ENCODE assay signal across 1 fruit fly cellular context in the genomic region with DNA sequence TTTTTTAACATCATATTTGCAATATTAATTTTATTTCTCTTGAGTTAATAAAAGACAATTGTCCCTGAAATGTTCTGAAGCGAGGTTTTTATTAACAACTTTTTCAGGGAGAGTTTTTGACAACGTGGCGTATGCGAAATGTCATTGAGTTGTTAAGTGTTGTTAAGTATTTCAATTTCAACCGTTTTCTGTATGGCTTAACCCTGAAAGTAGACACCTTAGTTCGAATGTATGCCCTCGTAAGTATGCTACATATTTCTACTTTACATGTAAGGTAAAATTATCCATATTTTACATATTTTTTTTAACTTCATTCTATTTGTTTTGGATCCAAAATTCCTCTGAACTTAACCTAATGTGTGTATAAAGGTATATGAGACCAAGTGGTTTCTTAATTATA.
TF ChIP-seq lines count a peak whose summit lies in the region.

No protein-coding gene starts in this region.

TF ChIP-seq in whole organism, embryonic, 481 proteins besides CTCF, POLR2A, EP300 and RAD21 (continued from another document and continues in another):
- TF ChIP-seq dimm (GFP tag; IDR thresholded peaks at IDR 0.05; lab: Robert Waterston, UW) (no peak), BtbVII (GFP tag; optimal IDR thresholded peaks at IDR 0.05; lab: Kevin White, UChicago) (no peak), Sox100B (GFP tag; optimal IDR thresholded peaks at IDR 0.05; lab: Kevin White, UChicago) (no peak), CG7963 (GFP tag; IDR thresholded peaks at IDR 0.05; lab: Robert Waterston, UW; ENCODE audit: partially characterized antibody) (peak; percentile 48; the same call in 1 of the 3 replicates), HHEX (GFP tag; optimal IDR thresholded peaks at IDR 0.05; lab: Kevin White, UChicago) (no peak), CG12071 (GFP tag; optimal IDR thresholded peaks at IDR 0.05; lab: Kevin White, UChicago) (no peak), Doc2 (GFP tag; IDR thresholded peaks at IDR 0.05; lab: Robert Waterston, UW) (no peak), MBD-R2 (GFP tag; IDR thresholded peaks at IDR 0.05; lab: Robert Waterston, UW) (no peak), Poxn (GFP tag; IDR thresholded peaks at IDR 0.05; lab: Robert Waterston, UW) (no peak), CG42726 (GFP tag; IDR thresholded peaks at IDR 0.05; lab: Robert Waterston, UW; ENCODE audit: partially characterized antibody) (0 out of 2 replicates have a peak, but pooled peaks have one; percentile 34), CG16813 (GFP tag; IDR thresholded peaks at IDR 0.05; lab: Robert Waterston, UW; ENCODE audit: partially characterized antibody) (peak; percentile 68), Hmr (GFP tag; optimal IDR thresholded peaks at IDR 0.05; lab: Kevin White, UChicago) (peak; percentile 10), en (GFP tag; optimal IDR thresholded peaks at IDR 0.05; lab: Kevin White, UChicago) (no peak), fd64A (GFP tag; optimal IDR thresholded peaks at IDR 0.05; lab: Kevin White, UChicago) (no peak), MTF-1 (GFP tag; optimal IDR thresholded peaks at IDR 0.05; lab: Kevin White, UChicago; ENCODE audit: borderline replicate concordance) (no peak), luna (GFP tag; optimal IDR thresholded peaks at IDR 0.05; lab: Kevin White, UChicago) (no peak), sna (GFP tag; IDR thresholded peaks at IDR 0.05; lab: Robert Waterston, UW; ENCODE audit: partially characterized antibody) (peak; percentile 73), HLH4C (GFP tag; IDR thresholded peaks at IDR 0.05; lab: Robert Waterston, UW; ENCODE audit: partially characterized antibody) (peak; percentile 42; the same call in 2 of the 3 replicates), CG10267 (tag; optimal IDR thresholded peaks at IDR 0.05; lab: Kevin White, UChicago) (peak; percentile 92), Sox102F (GFP tag; optimal IDR thresholded peaks at IDR 0.05; lab: Kevin White, UChicago) (no peak), slou (GFP tag; optimal IDR thresholded peaks at IDR 0.05; lab: Kevin White, UChicago) (no peak), CG8359 (GFP tag; optimal IDR thresholded peaks at IDR 0.05; lab: Kevin White, UChicago; ENCODE audit: borderline replicate concordance) (peak; percentile 63), tin (GFP tag; optimal IDR thresholded peaks at IDR 0.05; lab: Kevin White, UChicago) (no peak), CrebB (tag; optimal IDR thresholded peaks at IDR 0.05; lab: Kevin White, UChicago) (no peak), CG13775 (GFP tag; optimal IDR thresholded peaks at IDR 0.05; lab: Kevin White, UChicago) (no peak), Nf-YC (tag; optimal IDR thresholded peaks at IDR 0.05; lab: Kevin White, UChicago) (no peak), gfzf (GFP tag; optimal IDR thresholded peaks at IDR 0.05; lab: Kevin White, UChicago) (no peak), klu (GFP tag; IDR thresholded peaks at IDR 0.05; lab: Robert Waterston, UW) (no peak), CG2712 (tag; optimal IDR thresholded peaks at IDR 0.05; lab: Kevin White, UChicago) (peak; percentile 44), Xbp1 (GFP tag; optimal IDR thresholded peaks at IDR 0.05; lab: Kevin White, UChicago) (peak; percentile 27), CG2875 (GFP tag; optimal IDR thresholded peaks at IDR 0.05; lab: Kevin White, UChicago) (no peak), Nf-YB (GFP tag; optimal IDR thresholded peaks at IDR 0.05; lab: Kevin White, UChicago) (peak; percentile 16), lov (optimal IDR thresholded peaks at IDR 0.05; lab: Kevin White, UChicago) (no peak), lov (GFP tag; IDR thresholded peaks at IDR 0.05; lab: Robert Waterston, UW) (no peak), aop (GFP tag; IDR thresholded peaks at IDR 0.05; lab: Robert Waterston, UW) (no peak), dan (GFP tag; IDR thresholded peaks at IDR 0.05; lab: Robert Waterston, UW) (no peak), CG1792 (GFP tag; optimal IDR thresholded peaks at IDR 0.05; lab: Kevin White, UChicago) (no peak), CG33213 (GFP tag; optimal IDR thresholded peaks at IDR 0.05; lab: Kevin White, UChicago) (peak; percentile 36), HmgZ (tag; optimal IDR thresholded peaks at IDR 0.05; lab: Kevin White, UChicago) (peak; percentile 40), Blimp-1 (GFP tag; optimal IDR thresholded peaks at IDR 0.05; lab: Kevin White, UChicago) (no peak), sens-2 (GFP tag; IDR thresholded peaks at IDR 0.05; lab: Robert Waterston, UW) (no peak), CG12391 (tag; optimal IDR thresholded peaks at IDR 0.05; lab: Kevin White, UChicago) (peak; percentile 13), wor (GFP tag; IDR thresholded peaks at IDR 0.05; lab: Robert Waterston, UW) (no peak), br (optimal IDR thresholded peaks at IDR 0.05; lab: Kevin White, UChicago) (no peak), CG17568 (GFP tag; optimal IDR thresholded peaks at IDR 0.05; lab: Kevin White, UChicago) (no peak), CG10462 (GFP tag; optimal IDR thresholded peaks at IDR 0.05; lab: Kevin White, UChicago) (no peak), CG32772 (GFP tag; IDR thresholded peaks at IDR 0.05; lab: Robert Waterston, UW) (no peak), sqz (GFP tag; optimal IDR thresholded peaks at IDR 0.05; lab: Kevin White, UChicago) (peak; percentile 36), CG43689 (GFP tag; IDR thresholded peaks at IDR 0.05; lab: Robert Waterston, UW) (no peak), NK7.1 (GFP tag; optimal IDR thresholded peaks at IDR 0.05; lab: Kevin White, UChicago) (no peak), Abd-B (GFP tag; optimal IDR thresholded peaks at IDR 0.05; lab: Kevin White, UChicago) (no peak), Bdp1 (GFP tag; optimal IDR thresholded peaks at IDR 0.05; lab: Kevin White, UChicago) (no peak), gce (GFP tag; IDR thresholded peaks at IDR 0.05; lab: Robert Waterston, UW) (no peak), twi (tag; optimal IDR thresholded peaks at IDR 0.05; lab: Kevin White, UChicago) (no peak), Ptx1 (GFP tag; IDR thresholded peaks at IDR 0.05; lab: Robert Waterston, UW) (no peak), sd (tag; optimal IDR thresholded peaks at IDR 0.05; lab: Kevin White, UChicago) (no peak), CHES-1-like (GFP tag; optimal IDR thresholded peaks at IDR 0.05; lab: Kevin White, UChicago) (no peak), ci (GFP tag; IDR thresholded peaks at IDR 0.05; lab: Robert Waterston, UW) (peak; percentile 6; the same call in 1 of the 3 replicates), schlank (tag; optimal IDR thresholded peaks at IDR 0.05; lab: Kevin White, UChicago) (no peak), z (GFP tag; IDR thresholded peaks at IDR 0.05; lab: Robert Waterston, UW) (no peak), Jarid2 (GFP tag; optimal IDR thresholded peaks at IDR 0.05; lab: Kevin White, UChicago) (no peak), Sry-β (GFP tag; optimal IDR thresholded peaks at IDR 0.05; lab: Kevin White, UChicago) (no peak), hth (optimal IDR thresholded peaks at IDR 0.05; lab: Kevin White, UChicago) (no peak), sim (GFP tag; IDR thresholded peaks at IDR 0.05; lab: Robert Waterston, UW) (no peak), slbo (GFP tag; IDR thresholded peaks at IDR 0.05; lab: Robert Waterston, UW) (no peak), dati (GFP tag; IDR thresholded peaks at IDR 0.05; lab: Robert Waterston, UW) (no peak), Bteb2 (GFP tag; optimal IDR thresholded peaks at IDR 0.05; lab: Kevin White, UChicago) (no peak), CG14014 (GFP tag; IDR thresholded peaks at IDR 0.05; lab: Robert Waterston, UW) (no peak), Hey (tag; optimal IDR thresholded peaks at IDR 0.05; lab: Kevin White, UChicago) (no peak), peb (GFP tag; IDR thresholded peaks at IDR 0.05; lab: Robert Waterston, UW) (no peak), CG11696 (GFP tag; IDR thresholded peaks at IDR 0.05; lab: Robert Waterston, UW) (no peak), CG11723 (GFP tag; optimal IDR thresholded peaks at IDR 0.05; lab: Kevin White, UChicago) (no peak), CG30020 (tag; optimal IDR thresholded peaks at IDR 0.05; lab: Kevin White, UChicago) (no peak), CoRest (tag; optimal IDR thresholded peaks at IDR 0.05; lab: Kevin White, UChicago) (peak; percentile 34), unpg (GFP tag; optimal IDR thresholded peaks at IDR 0.05; lab: Kevin White, UChicago) (no peak), CG4404 (GFP tag; IDR thresholded peaks at IDR 0.05; lab: Robert Waterston, UW) (no peak), crol (GFP tag; IDR thresholded peaks at IDR 0.05; lab: Robert Waterston, UW) (no peak), nmo (GFP tag; optimal IDR thresholded peaks at IDR 0.05; lab: Kevin White, UChicago) (peak; percentile 10), chinmo (GFP tag; IDR thresholded peaks at IDR 0.05; lab: Robert Waterston, UW; ENCODE audit: partially characterized antibody) (peak; percentile 43; the same call in 2 of the 4 replicates), CG12155 (GFP tag; optimal IDR thresholded peaks at IDR 0.05; lab: Kevin White, UChicago) (no peak), CG6813 (GFP tag; optimal IDR thresholded peaks at IDR 0.05; lab: Kevin White, UChicago) (no peak), CG12744 (GFP tag; optimal IDR thresholded peaks at IDR 0.05; lab: Kevin White, UChicago) (peak; percentile 65), CG15269 (tag; optimal IDR thresholded peaks at IDR 0.05; lab: Kevin White, UChicago) (no peak), psq (GFP tag; optimal IDR thresholded peaks at IDR 0.05; lab: Kevin White, UChicago) (no peak), tup (GFP tag; optimal IDR thresholded peaks at IDR 0.05; lab: Kevin White, UChicago) (no peak), CG31441 (GFP tag; IDR thresholded peaks at IDR 0.05; lab: Robert Waterston, UW) (no peak), Asciz (GFP tag; optimal IDR thresholded peaks at IDR 0.05; lab: Kevin White, UChicago) (no peak), phol (tag; optimal IDR thresholded peaks at IDR 0.05; lab: Kevin White, UChicago) (peak; percentile 6), kni (GFP tag; optimal IDR thresholded peaks at IDR 0.05; lab: Kevin White, UChicago) (no peak), row (GFP tag; IDR thresholded peaks at IDR 0.05; lab: Robert Waterston, UW) (no peak), Trl (optimal IDR thresholded peaks at IDR 0.05; lab: Kevin White, UChicago) (no peak), Trl (GFP tag; optimal IDR thresholded peaks at IDR 0.05; lab: Kevin White, UChicago) (no peak), tio (GFP tag; optimal IDR thresholded peaks at IDR 0.05; lab: Kevin White, UChicago) (no peak), Chrac-16 (GFP tag; optimal IDR thresholded peaks at IDR 0.05; lab: Kevin White, UChicago) (no peak), lilli (GFP tag; optimal IDR thresholded peaks at IDR 0.05; lab: Kevin White, UChicago) (peak; percentile 1), croc (GFP tag; conservative IDR thresholded peaks at IDR 0.05; lab: Robert Waterston, UW) (no peak), toy (GFP tag; IDR thresholded peaks at IDR 0.05; lab: Robert Waterston, UW) (no peak), Stat92E (GFP tag; optimal IDR thresholded peaks at IDR 0.05; lab: Kevin White, UChicago) (no peak), CG32767 (GFP tag; IDR thresholded peaks at IDR 0.05; lab: Robert Waterston, UW) (no peak), sisA (GFP tag; IDR thresholded peaks at IDR 0.05; lab: Robert Waterston, UW) (no peak), nau (GFP tag; optimal IDR thresholded peaks at IDR 0.05; lab: Kevin White, UChicago) (no peak), CG8944 (GFP tag; optimal IDR thresholded peaks at IDR 0.05; lab: Kevin White, UChicago) (no peak), CG8924 (tag; optimal IDR thresholded peaks at IDR 0.05; lab: Kevin White, UChicago) (no peak), CG8478 (optimal IDR thresholded peaks at IDR 0.05; lab: Kevin White, UChicago) (no peak), gem (tag; optimal IDR thresholded peaks at IDR 0.05; lab: Kevin White, UChicago) (no peak), pita (GFP tag; optimal IDR thresholded peaks at IDR 0.05; lab: Kevin White, UChicago) (no peak), CG10366 (GFP tag; IDR thresholded peaks at IDR 0.05; lab: Robert Waterston, UW) (no peak), Mrtf (GFP tag; IDR thresholded peaks at IDR 0.05; lab: Robert Waterston, UW) (no peak), CG8281 (tag; optimal IDR thresholded peaks at IDR 0.05; lab: Kevin White, UChicago) (no peak), ase (GFP tag; IDR thresholded peaks at IDR 0.05; lab: Robert Waterston, UW) (no peak), CG3163 (GFP tag; optimal IDR thresholded peaks at IDR 0.05; lab: Kevin White, UChicago) (no peak), hb (GFP tag; IDR thresholded peaks at IDR 0.05; lab: Robert Waterston, UW; ENCODE audit: partially characterized antibody) (no peak), CG13624 (GFP tag; optimal IDR thresholded peaks at IDR 0.05; lab: Kevin White, UChicago) (peak; percentile 15), dmrt11E (tag; optimal IDR thresholded peaks at IDR 0.05; lab: Kevin White, UChicago) (peak; percentile 38), bsh (GFP tag; optimal IDR thresholded peaks at IDR 0.05; lab: Kevin White, UChicago) (peak in 1 of 2 experiments; percentile 6), Dip2 (GFP tag; IDR thresholded peaks at IDR 0.05; lab: Robert Waterston, UW) (no peak), Hand (GFP tag; optimal IDR thresholded peaks at IDR 0.05; lab: Kevin White, UChicago) (no peak), zfh1 (GFP tag; IDR thresholded peaks at IDR 0.05; lab: Robert Waterston, UW) (no peak), CG15601 (tag; optimal IDR thresholded peaks at IDR 0.05; lab: Kevin White, UChicago) (peak; percentile 72), CG15514 (GFP tag; optimal IDR thresholded peaks at IDR 0.05; lab: Kevin White, UChicago) (no peak), CG1233 (GFP tag; optimal IDR thresholded peaks at IDR 0.05; lab: Kevin White, UChicago) (no peak), CG10959 (GFP tag; IDR thresholded peaks at IDR 0.05; lab: Robert Waterston, UW) (no peak), Spps (tag; optimal IDR thresholded peaks at IDR 0.05; lab: Kevin White, UChicago) (no peak), tna (GFP tag; IDR thresholded peaks at IDR 0.05; lab: Robert Waterston, UW; ENCODE audit: partially characterized antibody) (no peak), kay (GFP tag; optimal IDR thresholded peaks at IDR 0.05; lab: Kevin White, UChicago) (no peak), sens (GFP tag; lab: Kevin White, UChicago) (peak; percentile 76), lmd (GFP tag; IDR thresholded peaks at IDR 0.05; lab: Robert Waterston, UW) (no peak), CG30403 (GFP tag; optimal IDR thresholded peaks at IDR 0.05; lab: Kevin White, UChicago) (no peak), CG12219 (GFP tag; optimal IDR thresholded peaks at IDR 0.05; lab: Kevin White, UChicago) (no peak), grau (tag; optimal IDR thresholded peaks at IDR 0.05; lab: Kevin White, UChicago) (peak; percentile 3), mld (GFP tag; IDR thresholded peaks at IDR 0.05; lab: Robert Waterston, UW; ENCODE audit: partially characterized antibody) (no peak), zfh2 (GFP tag; optimal IDR thresholded peaks at IDR 0.05; lab: Kevin White, UChicago) (no peak), h (optimal IDR thresholded peaks at IDR 0.05; lab: Kevin White, UChicago) (no peak)
